Fruit fly (Drosophila melanogaster): Measurements from ENCODE around the gene CG9536.
A peak's percentile ranks its signal among the peaks of the same experiment; 100 is the strongest.

The CG9536 gene

DNA sequence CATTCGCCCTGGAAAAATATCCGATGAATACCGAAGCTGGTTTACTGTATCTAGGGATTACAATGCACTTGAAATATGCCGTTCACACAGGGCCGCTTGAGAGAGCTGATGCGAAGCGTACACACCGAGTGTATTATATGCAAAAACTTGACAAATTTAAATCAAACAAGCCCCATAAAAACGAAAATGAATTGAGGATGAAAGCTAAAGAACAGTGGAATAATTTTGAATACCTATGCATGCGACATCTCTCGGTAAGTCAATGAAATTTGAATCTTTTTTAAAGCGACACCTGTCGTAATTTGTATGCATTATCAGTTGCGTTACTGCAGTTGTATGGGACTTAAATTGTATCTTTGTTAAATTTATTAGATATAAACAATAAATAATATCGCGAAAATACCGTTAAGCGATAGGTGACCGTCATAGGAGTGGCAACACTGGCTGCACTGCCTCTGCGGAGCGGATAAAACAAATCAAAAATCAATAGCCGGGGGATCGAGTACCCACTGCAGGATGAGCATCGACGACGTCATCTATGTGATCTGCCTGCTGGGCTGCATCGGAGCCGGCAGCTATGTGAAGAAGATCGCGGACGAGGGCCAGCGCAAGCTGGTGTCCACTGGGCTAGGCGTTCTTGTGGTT, 20.7 kb downstream of the CG9536 start, which contains the start of gene frj (continued):
- TF ChIP-seq gro (GFP tag; optimal IDR thresholded peaks at IDR 0.05) = peak; percentile 62
- TF ChIP-seq Atf3 (GFP tag; optimal IDR thresholded peaks at IDR 0.05) = peak; percentile 60
- TF ChIP-seq CG11085 (GFP tag; IDR thresholded peaks at IDR 0.05) = peak; percentile 61
- peak; percentile 41 for TF ChIP-seq emc (GFP tag; optimal IDR thresholded peaks at IDR 0.05)
- TF ChIP-seq tio (GFP tag; optimal IDR thresholded peaks at IDR 0.05) = no peak
- TF ChIP-seq CG18262 (tag; optimal IDR thresholded peaks at IDR 0.05) = peak; percentile 49
- TF ChIP-seq CG31388 (GFP tag; optimal IDR thresholded peaks at IDR 0.05) = peak; percentile 46
- peak; percentile 95 for TF ChIP-seq gfzf (GFP tag; optimal IDR thresholded peaks at IDR 0.05)
- TF ChIP-seq klu (GFP tag; IDR thresholded peaks at IDR 0.05) = peak; percentile 48; the same call in 1 of the 2 replicates
- TF ChIP-seq gsb-n (tag; optimal IDR thresholded peaks at IDR 0.05) = peak; percentile 39
- TF ChIP-seq CG11247 (GFP tag; IDR thresholded peaks at IDR 0.05) = peak; percentile 56
- no peak for TF ChIP-seq da (GFP tag; optimal IDR thresholded peaks at IDR 0.05)
- TF ChIP-seq CG6765 (GFP tag; optimal IDR thresholded peaks at IDR 0.05) = no peak
- peak; percentile 92 for TF ChIP-seq pzg (GFP tag; optimal IDR thresholded peaks at IDR 0.05)
- TF ChIP-seq ab (GFP tag; optimal IDR thresholded peaks at IDR 0.05) = peak; percentile 33
- TF ChIP-seq CG6654 (GFP tag; optimal IDR thresholded peaks at IDR 0.05) = peak; percentile 9
- peak; percentile 62 for TF ChIP-seq CG9817 (tag; optimal IDR thresholded peaks at IDR 0.05)
- TF ChIP-seq Dll (GFP tag; IDR thresholded peaks at IDR 0.05; ENCODE audit: partially characterized antibody) = peak; percentile 72
- TF ChIP-seq Side (GFP tag; optimal IDR thresholded peaks at IDR 0.05) = peak; percentile 38
- TF ChIP-seq CG2116 (GFP tag; optimal IDR thresholded peaks at IDR 0.05) = peak; percentile 54
- no peak for TF ChIP-seq caup (GFP tag; optimal IDR thresholded peaks at IDR 0.05; ENCODE audit: severe bottlenecking)
- no peak for TF ChIP-seq Hr78 (GFP tag; optimal IDR thresholded peaks at IDR 0.05)
- peak; percentile 74; the same call in 2 of the 3 replicates for TF ChIP-seq ken (GFP tag; IDR thresholded peaks at IDR 0.05)
- TF ChIP-seq slou (GFP tag; optimal IDR thresholded peaks at IDR 0.05) = peak; percentile 37
- no peak for TF ChIP-seq CG33557 (GFP tag; optimal IDR thresholded peaks at IDR 0.05)
- TF ChIP-seq CG10267 (tag; optimal IDR thresholded peaks at IDR 0.05) = peak; percentile 69
- peak; percentile 49 for TF ChIP-seq Oli (tag; optimal IDR thresholded peaks at IDR 0.05)
- peak; percentile 66 for TF ChIP-seq CG4424 (GFP tag; optimal IDR thresholded peaks at IDR 0.05)
- peak; percentile 42 for TF ChIP-seq CG5245 (GFP tag; optimal IDR thresholded peaks at IDR 0.05)
- TF ChIP-seq Nf-YB (GFP tag; optimal IDR thresholded peaks at IDR 0.05) = no peak
- TF ChIP-seq CG2889 (GFP tag; IDR thresholded peaks at IDR 0.05) = 0 out of 3 replicates have a peak, but pooled peaks have one; percentile 5
- no peak; the same call in none of the 2 replicates for TF ChIP-seq crol (GFP tag; IDR thresholded peaks at IDR 0.05)
- peak; percentile 19 for TF ChIP-seq CG1647 (GFP tag; optimal IDR thresholded peaks at IDR 0.05)
- TF ChIP-seq Xrp1 (GFP tag; IDR thresholded peaks at IDR 0.05) = peak; percentile 59; the same call in 1 of the 2 replicates
- peak; percentile 52 for TF ChIP-seq ewg (GFP tag; optimal IDR thresholded peaks at IDR 0.05)
- TF ChIP-seq CG2202 (tag; optimal IDR thresholded peaks at IDR 0.05) = no peak
- TF ChIP-seq CG1024 (GFP tag; IDR thresholded peaks at IDR 0.05) = peak; percentile 79
- peak; percentile 9 for TF ChIP-seq Neu2 (GFP tag; optimal IDR thresholded peaks at IDR 0.05; ENCODE audit: borderline replicate concordance)
- no peak for TF ChIP-seq CG14965 (GFP tag; optimal IDR thresholded peaks at IDR 0.05; ENCODE audit: borderline replicate concordance)
- peak; percentile 82; the same call in 1 of the 2 replicates for TF ChIP-seq vvl (GFP tag; IDR thresholded peaks at IDR 0.05)
- peak; percentile 33 for TF ChIP-seq Usf (GFP tag; optimal IDR thresholded peaks at IDR 0.05)
- TF ChIP-seq ems (GFP tag; optimal IDR thresholded peaks at IDR 0.05) = peak; percentile 56
- no peak for TF ChIP-seq CG7745 (tag; optimal IDR thresholded peaks at IDR 0.05)
- peak; percentile 57 for TF ChIP-seq CG16863 (GFP tag; optimal IDR thresholded peaks at IDR 0.05)
- TF ChIP-seq CG30020 (tag; optimal IDR thresholded peaks at IDR 0.05) = peak; percentile 95
- TF ChIP-seq CG12391 (tag; optimal IDR thresholded peaks at IDR 0.05) = peak; percentile 73
- peak; percentile 24 for TF ChIP-seq CG11398 (GFP tag; optimal IDR thresholded peaks at IDR 0.05)
- TF ChIP-seq ERR (GFP tag; optimal IDR thresholded peaks at IDR 0.05) = no peak
- peak; percentile 37 for TF ChIP-seq CG34376 (GFP tag; optimal IDR thresholded peaks at IDR 0.05)
